Worm (Caenorhabditis elegans): Measurements from ENCODE around the gene clc-22.

- TF ChIP-seq dao-5 (tag; optimal IDR thresholded peaks at IDR 0.05): no peak
- TF ChIP-seq W03F9.2 (tag; optimal IDR thresholded peaks at IDR 0.05): no peak
Measured at ce11 chrII:4042696-4043095, 46.8 kb upstream of the clc-22 start.
